Worm (Caenorhabditis elegans): ENCODE data around the gene D1046.4.
A peak's percentile ranks its signal among the peaks of the same experiment; 100 is the strongest.

D1046.4 gene

DNA sequence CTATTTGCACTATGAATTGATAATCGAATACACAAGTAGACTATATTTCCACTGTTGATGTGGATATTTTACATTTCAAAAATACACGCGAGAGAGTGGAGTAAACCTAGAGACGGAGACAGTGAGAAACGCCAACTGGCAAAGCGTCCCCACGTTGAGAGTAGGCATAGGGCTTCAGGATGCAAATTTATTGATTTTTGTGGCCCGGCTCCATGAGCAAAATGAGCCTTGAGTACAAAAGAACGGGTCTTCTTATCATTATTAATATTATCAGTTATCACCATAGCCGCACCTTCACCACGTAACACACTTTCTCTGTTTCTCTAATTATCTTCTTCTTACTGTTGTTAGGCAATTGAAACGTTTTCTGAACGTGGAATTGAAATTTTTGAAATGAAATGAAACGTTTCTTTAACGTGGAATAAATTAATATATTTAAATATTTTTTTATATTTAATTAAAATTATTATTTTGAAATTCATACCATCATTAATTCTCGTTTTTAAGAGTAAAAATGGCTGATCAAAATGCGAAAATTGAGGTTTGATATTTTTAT lies 53.2 kb downstream of the D1046.4 start, which contains the start of gene bre-1:
Gene bre-1, plus strand, starts transcription at position 506 of the 556 bp plus-strand sequence.
- TF ChIP-seq nhr-80 (tag; optimal IDR thresholded peaks at IDR 0.05) (peak; percentile 31), rpc-1 (optimal IDR thresholded peaks at IDR 0.05) (no peak), rpc-1 (tag; optimal IDR thresholded peaks at IDR 0.05) (no peak), hmg-1.2 (GFP tag; IDR thresholded peaks at IDR 0.05) (peak; percentile 82), atf-7 (tag; optimal IDR thresholded peaks at IDR 0.05) (no peak)
